Fruit fly (Drosophila melanogaster) whole organism, embryonic: ENCODE results near the gene Arc42.

Source experiments
- Adf1 ChIP-seq: fragments of 200-800 bp; sonication (Bioruptor generic); IDR thresholded peaks from 2 replicates; pipeline ENCODE4 v1.3.6; 2022; ENCODE audit warnings: missing biosample characterization, missing genetic modification characterization
- B-H2 ChIP-seq: fragments of 200-800 bp; sonication (Bioruptor generic); optimal IDR thresholded peaks from 2 replicates; lab custom pipeline; 2018; ENCODE audit warnings: missing biosample characterization, mild to moderate bottlenecking, missing genetic modification characterization
- CG10321 ChIP-seq: fragments of 200-800 bp; sonication (Bioruptor generic); IDR thresholded peaks from 2 replicates; pipeline ENCODE4 v1.3.6; 2022; ENCODE audit warnings: missing biosample characterization, missing genetic modification characterization
- CG10565 ChIP-seq: fragments of 200-800 bp; sonication (Bioruptor generic); optimal IDR thresholded peaks from 3 replicates; lab custom pipeline; 2016; ENCODE audit warnings: missing biosample characterization, mild to moderate bottlenecking, missing genetic modification characterization
- CG11560 ChIP-seq: fragments of 200-800 bp; sonication (Bioruptor generic); IDR thresholded peaks from 3 replicates; pipeline ENCODE4 v1.3.6; 2022; ENCODE audit warnings: missing biosample characterization, missing genetic modification characterization
- CG12219 ChIP-seq: fragments of 200-800 bp; sonication (Bioruptor generic); optimal IDR thresholded peaks from 3 replicates; lab custom pipeline; 2018; ENCODE audit warnings: missing biosample characterization, mild to moderate bottlenecking, missing genetic modification characterization
- CG13424 ChIP-seq: fragments of 200-800 bp; sonication (Bioruptor generic); optimal IDR thresholded peaks from 2 replicates; lab custom pipeline; 2019; ENCODE audit warnings: missing biosample characterization, mild to moderate bottlenecking, missing genetic modification characterization, moderate library complexity
- CG13624 ChIP-seq: fragments of 200-800 bp; sonication (Bioruptor generic); optimal IDR thresholded peaks from 2 replicates; lab custom pipeline; 2016; ENCODE audit warnings: missing biosample characterization, missing genetic modification characterization
- CG13894 ChIP-seq: fragments of 200-800 bp; sonication (Bioruptor generic); optimal IDR thresholded peaks from 3 replicates; lab custom pipeline; 2018; ENCODE audit warnings: missing biosample characterization, mild to moderate bottlenecking, missing genetic modification characterization, moderate library complexity
- CG2875 ChIP-seq: fragments of 200-800 bp; sonication (Bioruptor generic); optimal IDR thresholded peaks from 2 replicates; lab custom pipeline; 2017; ENCODE audit warnings: missing biosample characterization, mild to moderate bottlenecking, missing genetic modification characterization, missing genetic modification reagents
- CG31388 ChIP-seq: fragments of 200-800 bp; sonication (Bioruptor generic); optimal IDR thresholded peaks from 2 replicates; lab custom pipeline; 2016; ENCODE audit warnings: missing biosample characterization, missing genetic modification characterization
- CG3726 ChIP-seq: fragments of 200-800 bp; sonication (Bioruptor generic); IDR thresholded peaks from 3 replicates; pipeline ENCODE4, ENCODE4 v1.3.6; 2022; ENCODE audit warnings: missing biosample characterization, missing genetic modification characterization
- CG4617 ChIP-seq: fragments of 200-800 bp; sonication (Bioruptor generic); optimal IDR thresholded peaks from 3 replicates; lab custom pipeline; 2016; ENCODE audit warnings: missing biosample characterization, missing genetic modification characterization, borderline replicate concordance
- CG7556 ChIP-seq: fragments of 200-800 bp; sonication (Bioruptor generic); optimal IDR thresholded peaks from 2 replicates; lab custom pipeline; 2017; ENCODE audit warnings: missing biosample characterization, mild to moderate bottlenecking, missing genetic modification characterization
- CG7928 ChIP-seq: fragments of 200-800 bp; sonication (Bioruptor generic); optimal IDR thresholded peaks from 2 replicates; lab custom pipeline; 2017; ENCODE audit warnings: missing biosample characterization, mild to moderate bottlenecking, missing genetic modification characterization
- CG9797 ChIP-seq: fragments of 200-800 bp; sonication (Bioruptor generic); optimal IDR thresholded peaks from 3 replicates; lab custom pipeline; 2018; ENCODE audit warnings: missing biosample characterization, mild to moderate bottlenecking, missing genetic modification characterization
- CG9876 ChIP-seq: fragments of 200-800 bp; sonication (Bioruptor generic); optimal IDR thresholded peaks from 2 replicates; lab custom pipeline; 2016; ENCODE audit warnings: missing biosample characterization, missing genetic modification characterization
- CrebB ChIP-seq: fragments of 200-800 bp; sonication (Bioruptor generic); optimal IDR thresholded peaks from 3 replicates; lab custom pipeline; 2018; ENCODE audit warnings: missing biosample characterization, mild to moderate bottlenecking, missing genetic modification characterization
- D19B ChIP-seq: fragments of 200-800 bp; sonication (Bioruptor generic); optimal IDR thresholded peaks from 2 replicates; lab custom pipeline; 2017; ENCODE audit warnings: missing biosample characterization, mild to moderate bottlenecking, missing genetic modification characterization
- Dref ChIP-seq: fragments of 200-800 bp; sonication (Bioruptor generic); IDR thresholded peaks from 2 replicates; pipeline ENCODE4 v1.3.6; 2022; ENCODE audit warnings: missing biosample characterization, missing genetic modification characterization
- E2f1 ChIP-seq: fragments of 200-800 bp; sonication (Bioruptor generic); IDR thresholded peaks from 2 replicates; pipeline ENCODE4 v1.3.6; 2022; ENCODE audit warnings: missing biosample characterization, missing genetic modification characterization
- Gsc ChIP-seq: fragments of 200-800 bp; sonication (Bioruptor generic); IDR thresholded peaks from 2 replicates; pipeline ENCODE4 v1.3.6; 2022; ENCODE audit warnings: missing biosample characterization, missing genetic modification characterization
- Gug ChIP-seq: fragments of 200-800 bp; sonication (Bioruptor generic); IDR thresholded peaks from 4 replicates; pipeline ENCODE4 v1.3.6; 2022; ENCODE audit warnings: missing biosample characterization, missing genetic modification characterization
- HLH54F ChIP-seq: fragments of 200-800 bp; sonication (Bioruptor generic); optimal IDR thresholded peaks from 3 replicates; lab custom pipeline; 2016; ENCODE audit warnings: missing biosample characterization, missing genetic modification characterization
- Hr51 ChIP-seq, 2 experiments: fragments of 200-800 bp; sonication (Bioruptor generic); optimal IDR thresholded peaks; 2 replicates in 1 of 2; 3 replicates in 1 of 2; lab custom pipeline; 2016 to 2018; ENCODE audit warnings: missing biosample characterization in 2 of 2, missing genetic modification characterization in 2 of 2, mild to moderate bottlenecking in 1 of 2, moderate library complexity in 1 of 2
- Myb ChIP-seq: fragments of 200-800 bp; sonication (Bioruptor generic); optimal IDR thresholded peaks from 2 replicates; lab custom pipeline; 2016; ENCODE audit warnings: missing biosample characterization, missing genetic modification characterization
- NC2α ChIP-seq: fragments of 200-800 bp; sonication (Bioruptor generic); optimal IDR thresholded peaks from 2 replicates; lab custom pipeline; 2016; ENCODE audit warnings: missing biosample characterization, missing genetic modification characterization
- Neu2 ChIP-seq: fragments of 200-800 bp; sonication (Bioruptor generic); optimal IDR thresholded peaks from 3 replicates; lab custom pipeline; 2016; ENCODE audit warnings: missing biosample characterization, missing genetic modification characterization, borderline replicate concordance
- Sry-δ ChIP-seq: fragments of 200-800 bp; sonication (Bioruptor generic); optimal IDR thresholded peaks from 2 replicates; lab custom pipeline; 2016; ENCODE audit warnings: missing biosample characterization, missing genetic modification characterization
- Xrp1 ChIP-seq: fragments of 200-800 bp; sonication (Bioruptor generic); IDR thresholded peaks from 2 replicates; pipeline ENCODE4 v1.3.6; 2022; ENCODE audit warnings: missing biosample characterization, missing genetic modification characterization
- al ChIP-seq: fragments of 200-800 bp; sonication (Bioruptor generic); IDR thresholded peaks from 2 replicates; pipeline ENCODE4 v1.3.6; 2022; ENCODE audit warnings: missing biosample characterization, missing genetic modification characterization
- aop ChIP-seq: fragments of 200-800 bp; sonication (Bioruptor generic); IDR thresholded peaks from 2 replicates; pipeline ENCODE4 v1.3.6; 2022; ENCODE audit warnings: missing biosample characterization, missing genetic modification characterization
- bigmax ChIP-seq: fragments of 200-800 bp; sonication (Bioruptor generic); optimal IDR thresholded peaks from 2 replicates; lab custom pipeline; 2018; ENCODE audit warnings: missing biosample characterization, mild to moderate bottlenecking, missing genetic modification characterization
- chif ChIP-seq, 2 experiments: fragments of 200-800 bp; sonication (Bioruptor generic); optimal IDR thresholded peaks; 3 replicates each; lab custom pipeline; 2016; ENCODE audit warnings: missing biosample characterization in 2 of 2, missing genetic modification characterization in 2 of 2
- chinmo ChIP-seq: fragments of 200-800 bp; sonication (Bioruptor generic); IDR thresholded peaks from 4 replicates; pipeline ENCODE4 v1.3.6; 2022; ENCODE audit warnings: missing biosample characterization, missing genetic modification characterization; ENCODE audit not compliant: partially characterized antibody
- ci ChIP-seq: fragments of 200-800 bp; sonication (Bioruptor generic); IDR thresholded peaks from 3 replicates; pipeline ENCODE4 v1.3.6; 2022; ENCODE audit warnings: missing biosample characterization, missing genetic modification characterization
- corto ChIP-seq: fragments of 200-800 bp; sonication (Bioruptor generic); optimal IDR thresholded peaks from 2 replicates; lab custom pipeline; 2016; ENCODE audit warnings: missing biosample characterization, mild to moderate bottlenecking, missing genetic modification characterization, moderate library complexity
- da ChIP-seq: fragments of 200-800 bp; sonication (Bioruptor generic); optimal IDR thresholded peaks from 2 replicates; lab custom pipeline; 2016; ENCODE audit warnings: missing biosample characterization, missing genetic modification characterization
- ewg ChIP-seq: fragments of 200-800 bp; sonication (Bioruptor generic); optimal IDR thresholded peaks from 3 replicates; lab custom pipeline; 2017; ENCODE audit warnings: mild to moderate bottlenecking, missing biosample characterization, missing genetic modification reagents, missing genetic modification characterization
- fru ChIP-seq: fragments of >200 bp; optimal IDR thresholded peaks from 2 replicates; lab custom pipeline; 2017
- grn ChIP-seq: fragments of 200-800 bp; sonication (Bioruptor generic); optimal IDR thresholded peaks from 3 replicates; lab custom pipeline; 2017; ENCODE audit warnings: missing biosample characterization, missing genetic modification characterization
- gro ChIP-seq: fragments of 200-800 bp; sonication (Bioruptor generic); optimal IDR thresholded peaks from 2 replicates; lab custom pipeline; 2016; ENCODE audit warnings: missing biosample characterization, missing genetic modification characterization
- h ChIP-seq: fragments of >200 bp; optimal IDR thresholded peaks from 2 replicates; lab custom pipeline; 2017
- jing ChIP-seq: fragments of 200-800 bp; sonication (Bioruptor generic); optimal IDR thresholded peaks from 2 replicates; lab custom pipeline; 2018; ENCODE audit warnings: missing biosample characterization, mild to moderate bottlenecking, missing genetic modification characterization
- lilli ChIP-seq: fragments of 200-800 bp; sonication (Bioruptor generic); optimal IDR thresholded peaks from 3 replicates; lab custom pipeline; 2016; ENCODE audit warnings: missing biosample characterization, missing genetic modification characterization
- rib ChIP-seq: fragments of 200-800 bp; sonication (Bioruptor generic); IDR thresholded peaks from 2 replicates; pipeline ENCODE4 v1.3.6; 2022; ENCODE audit warnings: missing biosample characterization, missing genetic modification characterization
- schlank ChIP-seq: fragments of 200-800 bp; sonication (Bioruptor generic); optimal IDR thresholded peaks from 2 replicates; lab custom pipeline; 2018; ENCODE audit warnings: missing biosample characterization, mild to moderate bottlenecking, missing genetic modification characterization
- sens-2 ChIP-seq: fragments of 200-800 bp; sonication (Bioruptor generic); IDR thresholded peaks from 2 replicates; pipeline ENCODE4 v1.3.6; 2022; ENCODE audit warnings: missing biosample characterization, missing genetic modification characterization
- shn ChIP-seq: fragments of 200-800 bp; sonication (Bioruptor generic); optimal IDR thresholded peaks from 3 replicates; lab custom pipeline; 2016; ENCODE audit warnings: missing biosample characterization, missing genetic modification characterization
- sna ChIP-seq: fragments of 200-800 bp; sonication (Bioruptor generic); IDR thresholded peaks from 2 replicates; pipeline ENCODE4 v1.3.6; 2022; ENCODE audit warnings: missing biosample characterization, missing genetic modification characterization; ENCODE audit not compliant: partially characterized antibody
- ttk ChIP-seq: fragments of 200-800 bp; sonication (Bioruptor generic); IDR thresholded peaks from 2 replicates; pipeline ENCODE4 v2.1.2; 2022; ENCODE audit warnings: missing biosample characterization, missing genetic modification characterization
- zen ChIP-seq: fragments of 200-800 bp; sonication (Bioruptor generic); optimal IDR thresholded peaks from 3 replicates; lab custom pipeline; 2018; ENCODE audit warnings: missing biosample characterization, mild to moderate bottlenecking, missing genetic modification characterization, moderate library complexity

Gene Arc42

dm6 chr3R:19836687-19837086, 40.9 kb upstream of the Arc42 start, which contains the start of gene bnl (continued):
- TF ChIP-seq fru (lab: Kevin White, UChicago) (no peak), Gsc (GFP tag; lab: Robert Waterston, UW) (no peak), zen (tag; lab: Kevin White, UChicago) (peak; percentile 17), CG9797 (GFP tag; lab: Kevin White, UChicago) (peak; percentile 3), shn (GFP tag; lab: Kevin White, UChicago) (peak; percentile 40), E2f1 (GFP tag; lab: Robert Waterston, UW) (no peak), Sry-δ (GFP tag; lab: Kevin White, UChicago) (peak; percentile 22), Neu2 (GFP tag; lab: Kevin White, UChicago) (peak; percentile 21), CG9876 (GFP tag; lab: Kevin White, UChicago) (peak; percentile 50), CG10565 (no peak), CG10321 (GFP tag; lab: Robert Waterston, UW) (no peak), CG31388 (GFP tag; lab: Kevin White, UChicago) (no peak), D19B (GFP tag; lab: Kevin White, UChicago) (no peak), CG3726 (GFP tag; lab: Robert Waterston, UW) (0 out of 3 replicates have a peak, but pooled peaks have one; percentile 7), CrebB (peak; percentile 69), CG13624 (GFP tag; lab: Kevin White, UChicago) (peak; percentile 24), chif (GFP tag; optimal IDR thresholded peaks at IDR 0.05; lab: Kevin White, UChicago) (peak; percentile 1 to 3), Hr51 (GFP tag; optimal IDR thresholded peaks at IDR 0.05; lab: Kevin White, UChicago) (peak in 1 of 2 experiments; percentile 11), grn (GFP tag; lab: Kevin White, UChicago) (peak; percentile 53), CG13894 (tag; lab: Kevin White, UChicago) (peak; percentile 84), CG12219 (GFP tag; lab: Kevin White, UChicago) (peak; percentile 52), B-H2 (GFP tag; lab: Kevin White, UChicago) (peak; percentile 60), rib (peak; percentile 69), bigmax (peak; percentile 42), sna (peak; percentile 53), Myb (GFP tag; lab: Kevin White, UChicago) (peak; percentile 28), corto (GFP tag; lab: Kevin White, UChicago) (no peak), schlank (tag; lab: Kevin White, UChicago) (no peak), Gug (GFP tag; lab: Robert Waterston, UW) (no peak), sens-2 (GFP tag; lab: Robert Waterston, UW) (no peak), ewg (peak; percentile 11), HLH54F (GFP tag; lab: Kevin White, UChicago) (peak; percentile 7), CG7556 (GFP tag; lab: Kevin White, UChicago) (no peak), CG2875 (peak; percentile 15), chinmo (GFP tag; lab: Robert Waterston, UW) (peak; percentile 83; the same call in 3 of the 4 replicates), ttk (GFP tag; lab: Robert Waterston, UW) (no peak), aop (GFP tag; lab: Robert Waterston, UW) (no peak), Xrp1 (GFP tag; lab: Robert Waterston, UW) (peak; percentile 33; the same call in 1 of the 2 replicates), h (lab: Kevin White, UChicago) (no peak), Adf1 (GFP tag; lab: Robert Waterston, UW) (peak; percentile 69), CG4617 (GFP tag; lab: Kevin White, UChicago) (no peak), ci (GFP tag; lab: Robert Waterston, UW) (peak; percentile 90), da (GFP tag; lab: Kevin White, UChicago) (no peak), NC2α (GFP tag; lab: Kevin White, UChicago) (peak; percentile 6), jing (peak; percentile 69), CG11560 (tag; lab: Robert Waterston, UW) (no peak), lilli (GFP tag; lab: Kevin White, UChicago) (peak; percentile 33), CG7928 (no peak), Dref (GFP tag; lab: Robert Waterston, UW) (no peak), al (GFP tag; lab: Robert Waterston, UW) (no peak), gro (peak; percentile 66), CG13424 (tag; lab: Kevin White, UChicago) (no peak)
